Fruit fly (Drosophila melanogaster) whole organism, prepupa: ENCODE measurements around the gene CG13024.
A peak's percentile ranks its signal among the peaks of the same experiment; 100 is the strongest.

ENCODE experiments used
- Blimp-1 ChIP-seq: fragments of 200-800 bp; sonication (Bioruptor generic); optimal IDR thresholded peaks from 3 replicates; lab custom pipeline; 2017; ENCODE audit warnings: missing biosample characterization, missing genetic modification characterization, mild to moderate bottlenecking, moderate library complexity, missing genetic modification reagents
- CG10669 ChIP-seq: fragments of 200-800 bp; sonication (Bioruptor generic); optimal IDR thresholded peaks from 3 replicates; lab custom pipeline; 2018; ENCODE audit warnings: missing biosample characterization, mild to moderate bottlenecking, missing genetic modification characterization, moderate library complexity
- CG11762 ChIP-seq: fragments of 200-800 bp; sonication (Bioruptor generic); optimal IDR thresholded peaks from 3 replicates; lab custom pipeline; 2016; ENCODE audit warnings: missing biosample characterization, missing genetic modification characterization; ENCODE audit not compliant: insufficient read depth
- CG15336 ChIP-seq: fragments of 200-800 bp; sonication (Bioruptor generic); IDR thresholded peaks from 2 replicates; pipeline ENCODE4 v1.3.6; 2022; ENCODE audit warnings: missing biosample characterization, missing genetic modification characterization
- CG16779 ChIP-seq: fragments of 200-800 bp; sonication (Bioruptor generic); optimal IDR thresholded peaks from 3 replicates; lab custom pipeline; 2017; ENCODE audit warnings: missing biosample characterization, mild to moderate bottlenecking, missing genetic modification characterization
- CG3032 ChIP-seq: fragments of 200-800 bp; optimal IDR thresholded peaks from 2 replicates; lab custom pipeline; 2019; ENCODE audit warnings: missing biosample characterization, mild to moderate bottlenecking, missing genetic modification characterization, moderate library complexity
- CG31627 ChIP-seq: fragments of 200-800 bp; sonication (Bioruptor generic); optimal IDR thresholded peaks from 3 replicates; lab custom pipeline; 2016; ENCODE audit warnings: missing biosample characterization, missing genetic modification characterization
- CG34406 ChIP-seq: fragments of 200-800 bp; sonication (Bioruptor generic); optimal IDR thresholded peaks from 3 replicates; lab custom pipeline; 2016; ENCODE audit warnings: missing biosample characterization, missing genetic modification characterization
- CG4318 ChIP-seq: fragments of 200-800 bp; sonication (Bioruptor generic); optimal IDR thresholded peaks from 3 replicates; lab custom pipeline; 2017; ENCODE audit warnings: missing biosample characterization, mild to moderate bottlenecking, missing genetic modification characterization
- CG6163 ChIP-seq: fragments of 200-800 bp; sonication (Bioruptor generic); IDR thresholded peaks from 3 replicates; pipeline ENCODE4 v1.3.6; 2022; ENCODE audit warnings: missing biosample characterization, missing genetic modification characterization
- CG6276 ChIP-seq: fragments of 200-800 bp; sonication (Bioruptor generic); optimal IDR thresholded peaks from 2 replicates; lab custom pipeline; 2017; ENCODE audit warnings: missing biosample characterization, mild to moderate bottlenecking, missing genetic modification characterization
- CG6808 ChIP-seq: fragments of 200-800 bp; sonication (Bioruptor generic); optimal IDR thresholded peaks from 3 replicates; lab custom pipeline; 2017; ENCODE audit warnings: missing biosample characterization, missing genetic modification characterization, mild to moderate bottlenecking, moderate library complexity, missing genetic modification reagents
- CG6854 ChIP-seq: fragments of 200-800 bp; sonication (Bioruptor generic); optimal IDR thresholded peaks from 2 replicates; lab custom pipeline; 2017; ENCODE audit warnings: missing biosample characterization, mild to moderate bottlenecking, missing genetic modification characterization
- CG8632 ChIP-seq: fragments of 200-800 bp; sonication (Bioruptor generic); optimal IDR thresholded peaks from 3 replicates; lab custom pipeline; 2016; ENCODE audit warnings: missing biosample characterization, missing genetic modification characterization
- CG9139 ChIP-seq: fragments of 200-800 bp; sonication (Bioruptor generic); optimal IDR thresholded peaks from 3 replicates; lab custom pipeline; 2017; ENCODE audit warnings: missing biosample characterization, mild to moderate bottlenecking, missing genetic modification characterization
- Eip75B ChIP-seq: fragments of 200-800 bp; sonication (Bioruptor generic); optimal IDR thresholded peaks from 3 replicates; lab custom pipeline; 2016; ENCODE audit warnings: missing biosample characterization, missing genetic modification characterization
- Eip78C ChIP-seq: fragments of 200-800 bp; sonication (Bioruptor generic); peaks from one replicate; lab custom pipeline; 2016; ENCODE audit warnings: missing biosample characterization, missing genetic modification characterization
- Ets21C ChIP-seq: fragments of 200-800 bp; sonication (Bioruptor generic); optimal IDR thresholded peaks from 3 replicates; lab custom pipeline; 2016; ENCODE audit warnings: missing biosample characterization, missing genetic modification characterization
- Ets96B ChIP-seq: fragments of 200-800 bp; optimal IDR thresholded peaks from 2 replicates; lab custom pipeline; 2019; ENCODE audit warnings: missing biosample characterization, mild to moderate bottlenecking, missing genetic modification characterization, moderate library complexity
- Hr39 ChIP-seq: fragments of 200-800 bp; sonication (Bioruptor generic); optimal IDR thresholded peaks from 2 replicates; lab custom pipeline; 2016; ENCODE audit warnings: missing biosample characterization, missing genetic modification characterization
- Smox ChIP-seq: fragments of 200-800 bp; sonication (Bioruptor generic); optimal IDR thresholded peaks from 3 replicates; lab custom pipeline; 2016; ENCODE audit warnings: missing biosample characterization, missing genetic modification characterization
- achi ChIP-seq: fragments of 200-800 bp; sonication (Bioruptor generic); optimal IDR thresholded peaks from 3 replicates; lab custom pipeline; 2016; ENCODE audit warnings: missing biosample characterization, missing genetic modification characterization
- acj6 ChIP-seq: fragments of 200-800 bp; sonication (Bioruptor generic); optimal IDR thresholded peaks from 3 replicates; lab custom pipeline; 2016; ENCODE audit warnings: missing biosample characterization, missing genetic modification characterization
- cyc ChIP-seq: fragments of 200-800 bp; sonication (Bioruptor generic); optimal IDR thresholded peaks from 3 replicates; lab custom pipeline; 2016; ENCODE audit warnings: missing biosample characterization, missing genetic modification characterization
- dsx ChIP-seq: fragments of 200-800 bp; optimal IDR thresholded peaks from 3 replicates; lab custom pipeline; 2019; ENCODE audit warnings: missing biosample characterization, mild to moderate bottlenecking, missing genetic modification characterization, moderate library complexity; ENCODE audit not compliant: poor library complexity, severe bottlenecking
- esn ChIP-seq: fragments of 200-800 bp; sonication (Bioruptor generic); optimal IDR thresholded peaks from 2 replicates; lab custom pipeline; 2016; ENCODE audit warnings: missing biosample characterization, mild to moderate bottlenecking, missing genetic modification characterization, moderate library complexity
- fd59A ChIP-seq: fragments of 200-800 bp; sonication (Bioruptor generic); optimal IDR thresholded peaks from 2 replicates; lab custom pipeline; 2017; ENCODE audit warnings: missing biosample characterization, mild to moderate bottlenecking, missing genetic modification characterization, missing genetic modification reagents
- net ChIP-seq: fragments of 200-800 bp; sonication (Bioruptor generic); optimal IDR thresholded peaks from 3 replicates; lab custom pipeline; 2016; ENCODE audit warnings: missing biosample characterization, missing genetic modification characterization
- pdm3 ChIP-seq: fragments of 200-800 bp; sonication (Bioruptor generic); optimal IDR thresholded peaks from 3 replicates; lab custom pipeline; 2016; ENCODE audit warnings: missing biosample characterization, missing genetic modification characterization
- salr ChIP-seq, 2 experiments: fragments of 200-800 bp; sonication (Bioruptor generic); optimal IDR thresholded peaks; 3 replicates each; lab custom pipeline; 2016 to 2018; ENCODE audit warnings: missing biosample characterization in 2 of 2, missing genetic modification characterization in 2 of 2, mild to moderate bottlenecking in 1 of 2
- spab ChIP-seq: fragments of 200-800 bp; sonication (Bioruptor generic); optimal IDR thresholded peaks from 2 replicates; lab custom pipeline; 2017; ENCODE audit warnings: missing biosample characterization, mild to moderate bottlenecking, missing genetic modification characterization, missing genetic modification reagents
- ss ChIP-seq, 2 experiments: fragments of 200-800 bp; sonication (Bioruptor generic); optimal IDR thresholded peaks; 2 replicates in 1 of 2; 3 replicates in 1 of 2; lab custom pipeline; 2017 to 2018; ENCODE audit warnings: mild to moderate bottlenecking in 2 of 2, missing biosample characterization in 2 of 2, missing genetic modification characterization in 2 of 2, moderate library complexity in 1 of 2
- svp ChIP-seq: fragments of 200-800 bp; sonication (Bioruptor generic); peaks from one replicate; lab custom pipeline; 2016; ENCODE audit warnings: missing biosample characterization, missing genetic modification characterization
- topi ChIP-seq: fragments of 200-800 bp; sonication (Bioruptor generic); optimal IDR thresholded peaks from 3 replicates; lab custom pipeline; 2016; ENCODE audit warnings: missing biosample characterization, missing genetic modification characterization

Gene CG13024

dm6 chr3L:16842087-16842567, 13.3 kb upstream of the CG13024 start, which contains the start of gene TSG101 (continued):
- no peak for TF ChIP-seq achi (GFP tag; lab: Kevin White, UChicago)
- no peak for TF ChIP-seq svp (GFP tag; lab: Kevin White, UChicago)
- TF ChIP-seq Hr39, result no peak
- no peak for TF ChIP-seq CG9139 (GFP tag; lab: Kevin White, UChicago)
- TF ChIP-seq CG15336 (GFP tag; lab: Robert Waterston, UW), result no peak
- TF ChIP-seq fd59A (GFP tag; lab: Kevin White, UChicago), result no peak
- TF ChIP-seq topi, result no peak
- TF ChIP-seq, all 60 proteins: peak for 6

- TF ChIP-seq salr (GFP tag; optimal IDR thresholded peaks at IDR 0.05; lab: Kevin White, UChicago) (no peak), CG8632 (peak; percentile 3), Ets96B (tag; lab: Kevin White, UChicago) (no peak), Eip78C (GFP tag; lab: Kevin White, UChicago) (peak; percentile 66), pdm3 (GFP tag; lab: Kevin White, UChicago) (peak; percentile 7), CG3032 (peak; percentile 5), spab (GFP tag; lab: Kevin White, UChicago) (peak; percentile 16), ss (GFP tag; optimal IDR thresholded peaks at IDR 0.05; lab: Kevin White, UChicago) (peak in 1 of 2 experiments; percentile 22), CG34406 (no peak), net (GFP tag; lab: Kevin White, UChicago) (no peak), dsx (GFP tag; lab: Kevin White, UChicago) (no peak), CG6808 (GFP tag; lab: Kevin White, UChicago) (peak; percentile 5), topi (no peak)
These were observed 11.7 kb upstream of the CG13024 start for dm6 chr3L:16840540-16840939.

dm6 chr3L:16836732-16837131, 7.9 kb upstream of the CG13024 start:
- TF ChIP-seq CG4318 (GFP tag; lab: Kevin White, UChicago) (no peak), cyc (GFP tag; lab: Kevin White, UChicago) (no peak), dsx (GFP tag; lab: Kevin White, UChicago) (no peak), CG6276 (GFP tag; lab: Kevin White, UChicago) (no peak), CG6163 (GFP tag; lab: Robert Waterston, UW) (no peak), CG10669 (GFP tag; lab: Kevin White, UChicago) (no peak), Eip75B (GFP tag; lab: Kevin White, UChicago) (no peak), CG6854 (no peak), CG3032 (no peak), esn (GFP tag; lab: Kevin White, UChicago) (no peak), Ets21C (GFP tag; lab: Kevin White, UChicago) (no peak), CG11762 (GFP tag; lab: Kevin White, UChicago) (no peak), acj6 (no peak), salr (GFP tag; optimal IDR thresholded peaks at IDR 0.05; lab: Kevin White, UChicago) (no peak)

- peak; percentile 27 for TF ChIP-seq Eip75B (GFP tag; lab: Kevin White, UChicago)
- TF ChIP-seq Blimp-1 (GFP tag; lab: Kevin White, UChicago), result peak; percentile 34
- TF ChIP-seq CG16779 (tag; lab: Kevin White, UChicago), result no peak
- TF ChIP-seq Smox, result no peak
- TF ChIP-seq CG11762 (GFP tag; lab: Kevin White, UChicago), result no peak
- TF ChIP-seq CG31627 (GFP tag; lab: Kevin White, UChicago), result no peak
These were observed 1.1 kb upstream of the CG13024 start for dm6 chr3L:16829983-16830382.
